Worm (Caenorhabditis elegans): ENCODE data around the gene dve-1.

DNA sequence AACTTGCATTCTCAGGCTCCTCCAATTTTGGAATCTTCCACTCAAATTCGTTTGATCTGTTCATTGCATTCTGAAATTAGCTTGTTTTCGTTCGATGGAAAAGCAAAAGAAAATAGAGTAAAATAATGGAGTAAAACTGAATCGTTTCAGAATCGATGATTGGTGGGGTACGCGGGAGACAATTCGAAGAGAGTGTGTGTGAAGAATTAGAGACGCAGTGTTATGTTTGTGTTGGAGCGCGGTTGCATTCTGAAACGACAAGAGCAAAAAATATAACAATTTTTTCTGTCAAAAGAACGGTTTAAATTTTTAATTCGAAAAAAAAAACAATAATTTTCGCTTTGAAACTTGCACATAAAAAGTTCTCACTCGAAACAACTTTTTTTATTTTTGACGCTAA is 44.9 kb downstream of the dve-1 start, which contains the start of gene ceh-93:
- no peak for TF ChIP-seq ztf-29 (GFP tag; IDR thresholded peaks at IDR 0.05)
- no peak for TF ChIP-seq T22C8.4 (GFP tag; IDR thresholded peaks at IDR 0.05)
- TF ChIP-seq cog-1 (tag; optimal IDR thresholded peaks at IDR 0.05) = no peak
- TF ChIP-seq klf-2 (GFP tag; conservative IDR thresholded peaks at IDR 0.05) = no peak
- no peak for TF ChIP-seq ref-1 (GFP tag; conservative IDR thresholded peaks at IDR 0.05)
- 0 out of 2 replicates have a peak, but pooled peaks have one; percentile 15 for TF ChIP-seq flt-1 (GFP tag; IDR thresholded peaks at IDR 0.05)
- TF ChIP-seq ztf-23 (GFP tag; IDR thresholded peaks at IDR 0.05) = no peak
- TF ChIP-seq tab-1 (GFP tag; IDR thresholded peaks at IDR 0.05) = no peak

Data from whole organism, midembryonic.